Worm (Caenorhabditis elegans): ENCODE measurements around the gene F21D5.6.

F21D5.6 gene

ce11 chrIV:8728122-8728521 is 13.1 kb downstream of the F21D5.6 start, which contains the start of gene otub-3:
otub-3 (plus strand) TSS chrIV:8728177.
- TF ChIP-seq ceh-22 (tag; optimal IDR thresholded peaks at IDR 0.05) (no peak), ceh-30 (tag; optimal IDR thresholded peaks at IDR 0.05) (no peak), unc-42 (tag; optimal IDR thresholded peaks at IDR 0.05) (no peak), ztf-16 (tag; optimal IDR thresholded peaks at IDR 0.05) (no peak), T23F11.4 (GFP tag; optimal IDR thresholded peaks at IDR 0.05) (no peak), che-1 (tag; optimal IDR thresholded peaks at IDR 0.05) (no peak), sox-4 (tag; optimal IDR thresholded peaks at IDR 0.05) (no peak), Y22D7AL.16 (tag; optimal IDR thresholded peaks at IDR 0.05) (no peak), gmeb-2 (tag; optimal IDR thresholded peaks at IDR 0.05) (no peak), elt-4 (tag; optimal IDR thresholded peaks at IDR 0.05) (no peak), tbx-2 (tag; optimal IDR thresholded peaks at IDR 0.05) (no peak), pat-9 (tag; optimal IDR thresholded peaks at IDR 0.05) (no peak), pqm-1 (tag; optimal IDR thresholded peaks at IDR 0.05) (no peak), ama-1 (optimal IDR thresholded peaks at IDR 0.05) (no peak), hlh-30 (tag; optimal IDR thresholded peaks at IDR 0.05; ENCODE audit: insufficient read depth) (no peak), syd-9 (tag; optimal IDR thresholded peaks at IDR 0.05) (no peak), K02D7.2 (tag; optimal IDR thresholded peaks at IDR 0.05) (no peak), fkh-10 (GFP tag; optimal IDR thresholded peaks at IDR 0.05) (no peak), zip-5 (tag; optimal IDR thresholded peaks at IDR 0.05) (no peak), nfya-1 (tag; optimal IDR thresholded peaks at IDR 0.05) (no peak)

- TF ChIP-seq ceh-2 (tag; optimal IDR thresholded peaks at IDR 0.05) (no peak), ceh-45 (GFP tag; IDR thresholded peaks at IDR 0.05) (no peak)
These were observed 15.8 kb downstream of the F21D5.6 start, which contains the start of gene pgm-3 for ce11 chrIV:8725345-8725744. pgm-3 (plus strand) TSS chrIV:8725722.

ce11 chrIV:8724907-8725306 is 16.3 kb downstream of the F21D5.6 start:
- no peak for TF ChIP-seq ceh-24 (tag; optimal IDR thresholded peaks at IDR 0.05)
- TF ChIP-seq pat-9 (tag; optimal IDR thresholded peaks at IDR 0.05) = no peak
- TF ChIP-seq Y22D7AL.16 (tag; optimal IDR thresholded peaks at IDR 0.05) = no peak
- TF ChIP-seq F13H6.1 (tag; optimal IDR thresholded peaks at IDR 0.05) = no peak
- TF ChIP-seq madf-2 (tag; optimal IDR thresholded peaks at IDR 0.05) = no peak
- no peak for TF ChIP-seq pros-1 (tag; optimal IDR thresholded peaks at IDR 0.05)
- TF ChIP-seq hlh-13 (GFP tag; optimal IDR thresholded peaks at IDR 0.05) = no peak
- no peak for TF ChIP-seq unc-86 (tag; optimal IDR thresholded peaks at IDR 0.05)
- no peak for TF ChIP-seq eyg-1 (tag; optimal IDR thresholded peaks at IDR 0.05)
- TF ChIP-seq hlh-6 (tag; optimal IDR thresholded peaks at IDR 0.05) = no peak

- TF ChIP-seq nfya-1 (tag; optimal IDR thresholded peaks at IDR 0.05) (no peak), dmd-4 (tag; optimal IDR thresholded peaks at IDR 0.05; ENCODE audit: borderline replicate concordance) (no peak), ref-2 (tag; optimal IDR thresholded peaks at IDR 0.05) (no peak), gmeb-2 (tag; optimal IDR thresholded peaks at IDR 0.05) (no peak), hlh-30 (tag; optimal IDR thresholded peaks at IDR 0.05; ENCODE audit: insufficient read depth) (no peak), dve-1 (tag; optimal IDR thresholded peaks at IDR 0.05) (no peak), pax-1 (tag; optimal IDR thresholded peaks at IDR 0.05) (no peak), sdc-2 (tag; optimal IDR thresholded peaks at IDR 0.05) (no peak), eyg-1 (tag; optimal IDR thresholded peaks at IDR 0.05) (no peak), rnt-1 (tag; optimal IDR thresholded peaks at IDR 0.05) (no peak)
These were observed 17.5 kb downstream of the F21D5.6 start, which contains the start of gene F21D5.9 for ce11 chrIV:8723720-8724119. F21D5.9 (plus strand) TSS chrIV:8724020.

ce11 chrIV:8722801-8723200 is 18.4 kb downstream of the F21D5.6 start:
- TF ChIP-seq K09A11.1 (tag; optimal IDR thresholded peaks at IDR 0.05; ENCODE audit: insufficient read depth) = no peak
